Fruit fly (Drosophila melanogaster) whole organism, pupa: ENCODE measurements around the gene cad.

Experiments
- CG12605 ChIP-seq: fragments of 200-800 bp; sonication (Bioruptor generic); IDR thresholded peaks from 2 replicates; pipeline ENCODE4 v1.3.6; 2022; ENCODE audit warnings: missing biosample characterization, missing genetic modification characterization
- CG15710 ChIP-seq: fragments of 200-800 bp; sonication (Bioruptor generic); optimal IDR thresholded peaks from 2 replicates; lab custom pipeline; 2018; ENCODE audit warnings: missing biosample characterization, mild to moderate bottlenecking, missing genetic modification characterization, moderate library complexity
- CG4496 ChIP-seq: fragments of 200-800 bp; sonication (Bioruptor generic); IDR thresholded peaks from 3 replicates; pipeline ENCODE4 v1.3.6; 2022; ENCODE audit warnings: missing biosample characterization, missing genetic modification characterization
- gl ChIP-seq: fragments of 200-800 bp; sonication (Bioruptor generic); optimal IDR thresholded peaks from 2 replicates; lab custom pipeline; 2018; ENCODE audit warnings: missing biosample characterization, mild to moderate bottlenecking, missing genetic modification characterization

cad gene

DNA sequence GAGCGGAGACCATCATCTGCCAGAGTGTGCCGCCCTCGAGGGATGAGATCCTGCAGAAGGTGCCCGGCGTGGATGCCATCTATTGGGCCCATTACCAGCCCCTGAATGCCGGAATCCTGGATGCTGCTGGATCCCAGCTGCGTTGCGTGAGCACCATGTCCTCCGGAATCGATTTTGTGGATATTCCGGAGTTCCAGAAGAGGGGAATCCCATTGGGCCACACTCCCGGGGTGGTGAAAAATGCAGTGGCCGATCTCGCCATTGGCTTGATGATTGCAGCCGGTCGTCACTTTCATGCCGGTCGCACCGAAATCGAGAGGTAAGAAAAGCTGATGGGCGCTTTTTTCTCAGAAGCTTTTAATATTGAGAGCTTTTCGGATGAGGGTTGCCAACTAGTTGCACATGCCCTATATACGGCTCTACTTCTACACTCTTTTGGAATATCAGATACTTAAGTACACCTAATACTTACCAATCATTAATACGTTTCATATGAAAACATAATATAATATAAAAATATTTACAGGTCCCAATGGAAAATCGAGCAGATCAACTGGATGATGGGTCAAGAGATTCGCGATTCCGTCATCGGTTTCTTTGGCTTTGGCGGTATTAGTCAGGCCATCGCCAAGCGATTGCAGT, 59.3 kb downstream of the cad start:
- TF ChIP-seq CG4496 (peak; percentile 6; the same call in 1 of the 3 replicates), CG15710 (tag; lab: Kevin White, UChicago) (no peak)

DNA sequence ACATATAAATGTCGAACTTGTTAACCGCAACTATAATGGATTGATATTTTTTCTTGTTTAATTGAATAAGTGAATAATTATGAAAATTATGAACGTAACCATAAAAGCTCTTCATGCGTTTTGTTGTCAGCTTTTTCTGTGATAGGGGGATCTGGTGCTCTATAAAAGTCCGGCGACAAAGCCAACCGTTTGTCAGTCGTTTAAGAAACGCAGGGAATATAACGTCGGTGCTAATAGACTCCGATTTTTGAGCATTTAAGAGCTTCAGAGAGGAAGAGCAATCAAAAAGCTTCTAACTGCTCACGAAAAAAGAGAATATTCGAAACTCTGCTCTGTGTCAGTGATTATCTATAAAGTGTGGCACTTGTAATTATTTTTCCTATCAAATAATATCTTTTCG, 60.5 kb downstream of the cad start, which contains the start of gene CG31674:
Gene CG31674 (plus strand): TSS at position 203 of the 400 bp plus-strand sequence.
- TF ChIP-seq CG12605 (GFP tag; lab: Robert Waterston, UW), result no peak
- TF ChIP-seq gl (tag; lab: Kevin White, UChicago), result no peak
